Fruit fly (Drosophila melanogaster) whole organism, embryonic: ENCODE measurements around the gene CG32073.
A peak's percentile ranks its signal among the peaks of the same experiment; 100 is the strongest.

ENCODE experiments used
- Atf3 ChIP-seq: fragments of 200-800 bp; sonication (Bioruptor generic); optimal IDR thresholded peaks from 3 replicates; lab custom pipeline; 2016; ENCODE audit warnings: missing biosample characterization, missing genetic modification characterization
- Atf6 ChIP-seq: fragments of 200-800 bp; sonication (Bioruptor generic); IDR thresholded peaks from 2 replicates; pipeline ENCODE4 v1.3.6; 2022; ENCODE audit warnings: missing biosample characterization, missing genetic modification characterization
- CG10431 ChIP-seq: fragments of 200-800 bp; sonication (Bioruptor generic); optimal IDR thresholded peaks from 3 replicates; lab custom pipeline; 2018; ENCODE audit warnings: missing biosample characterization, mild to moderate bottlenecking, missing genetic modification characterization
- CG10654 ChIP-seq: fragments of 200-800 bp; sonication (Bioruptor generic); optimal IDR thresholded peaks from 2 replicates; lab custom pipeline; 2016; ENCODE audit warnings: missing biosample characterization, missing genetic modification characterization
- CG12155 ChIP-seq: fragments of 200-800 bp; sonication (Bioruptor generic); optimal IDR thresholded peaks from 3 replicates; lab custom pipeline; 2016; ENCODE audit warnings: missing biosample characterization, missing genetic modification characterization
- CG12219 ChIP-seq: fragments of 200-800 bp; sonication (Bioruptor generic); optimal IDR thresholded peaks from 3 replicates; lab custom pipeline; 2018; ENCODE audit warnings: missing biosample characterization, mild to moderate bottlenecking, missing genetic modification characterization
- CG16815 ChIP-seq: fragments of 200-800 bp; sonication (Bioruptor generic); optimal IDR thresholded peaks from 3 replicates; lab custom pipeline; 2017; ENCODE audit warnings: missing biosample characterization, mild to moderate bottlenecking, missing genetic modification characterization
- CG17359 ChIP-seq: fragments of 200-800 bp; sonication (Bioruptor generic); optimal IDR thresholded peaks from 3 replicates; lab custom pipeline; 2018; ENCODE audit warnings: missing biosample characterization, mild to moderate bottlenecking, missing genetic modification characterization, moderate library complexity
- CG17912 ChIP-seq: fragments of 200-800 bp; sonication (Bioruptor generic); optimal IDR thresholded peaks from 2 replicates; lab custom pipeline; 2018; ENCODE audit warnings: missing biosample characterization, mild to moderate bottlenecking, missing genetic modification characterization
- CG18011 ChIP-seq: fragments of 200-800 bp; sonication (Bioruptor generic); optimal IDR thresholded peaks from 2 replicates; lab custom pipeline; 2017; ENCODE audit warnings: missing biosample characterization, missing genetic modification characterization, mild to moderate bottlenecking, moderate library complexity, missing genotype
- CG18476 ChIP-seq: fragments of 200-800 bp; sonication (Bioruptor generic); optimal IDR thresholded peaks from 2 replicates; lab custom pipeline; 2016; ENCODE audit warnings: missing biosample characterization, mild to moderate bottlenecking, missing genetic modification characterization
- CG2116 ChIP-seq: fragments of 200-800 bp; sonication (Bioruptor generic); optimal IDR thresholded peaks from 3 replicates; lab custom pipeline; 2018; ENCODE audit warnings: missing biosample characterization, mild to moderate bottlenecking, missing genetic modification characterization
- CG3995 ChIP-seq: fragments of 200-800 bp; sonication (Bioruptor generic); optimal IDR thresholded peaks from 3 replicates; lab custom pipeline; 2016; ENCODE audit warnings: missing biosample characterization, missing genetic modification characterization
- CG7357 ChIP-seq: fragments of 200-800 bp; sonication (Bioruptor generic); IDR thresholded peaks from 3 replicates; pipeline ENCODE4 v1.3.6; 2022; ENCODE audit warnings: missing biosample characterization, missing genetic modification characterization
- CG7372 ChIP-seq: fragments of 200-800 bp; sonication (Bioruptor generic); IDR thresholded peaks from 2 replicates; pipeline ENCODE4 v1.3.6; 2022; ENCODE audit warnings: missing biosample characterization, missing genetic modification characterization
- CG8944 ChIP-seq: fragments of 200-800 bp; sonication (Bioruptor generic); optimal IDR thresholded peaks from 3 replicates; lab custom pipeline; 2016; ENCODE audit warnings: missing biosample characterization, missing genetic modification characterization
- CG9215 ChIP-seq: fragments of 200-800 bp; sonication (Bioruptor generic); IDR thresholded peaks from 2 replicates; pipeline ENCODE4 v1.3.6; 2022; ENCODE audit warnings: missing biosample characterization, missing genetic modification characterization
- CG9609 ChIP-seq: fragments of 200-800 bp; sonication (Bioruptor generic); optimal IDR thresholded peaks from 3 replicates; lab custom pipeline; 2016; ENCODE audit warnings: missing biosample characterization, missing genetic modification characterization
- CG9876 ChIP-seq: fragments of 200-800 bp; sonication (Bioruptor generic); optimal IDR thresholded peaks from 2 replicates; lab custom pipeline; 2016; ENCODE audit warnings: missing biosample characterization, missing genetic modification characterization
- D19A ChIP-seq: fragments of 200-800 bp; optimal IDR thresholded peaks from 3 replicates; lab custom pipeline; 2019; ENCODE audit warnings: missing biosample characterization, mild to moderate bottlenecking, missing genetic modification characterization, moderate library complexity
- Dll ChIP-seq: fragments of 200-800 bp; sonication (Bioruptor generic); IDR thresholded peaks from 4 replicates; pipeline ENCODE4 v1.3.6; 2022; ENCODE audit warnings: missing biosample characterization, missing genetic modification characterization; ENCODE audit not compliant: partially characterized antibody
- Hand ChIP-seq: fragments of 200-800 bp; sonication (Bioruptor generic); optimal IDR thresholded peaks from 2 replicates; lab custom pipeline; 2017; ENCODE audit warnings: mild to moderate bottlenecking, missing biosample characterization, missing genetic modification reagents, missing genetic modification characterization
- HmgD ChIP-seq: fragments of 200-800 bp; sonication (Bioruptor generic); optimal IDR thresholded peaks from 3 replicates; lab custom pipeline; 2016; ENCODE audit warnings: missing biosample characterization, missing genetic modification characterization
- Hr3 ChIP-seq: fragments of 200-800 bp; sonication (Bioruptor generic); optimal IDR thresholded peaks from 3 replicates; lab custom pipeline; 2016; ENCODE audit warnings: missing biosample characterization, missing genetic modification characterization
- NC2α ChIP-seq: fragments of 200-800 bp; sonication (Bioruptor generic); optimal IDR thresholded peaks from 2 replicates; lab custom pipeline; 2016; ENCODE audit warnings: missing biosample characterization, missing genetic modification characterization
- Pdp1 ChIP-seq, 2 experiments: fragments of 200-800 bp; sonication (Bioruptor generic); optimal IDR thresholded peaks; 3 replicates each; lab custom pipeline; 2016; ENCODE audit warnings: missing biosample characterization in 2 of 2, missing genetic modification characterization in 2 of 2, mild to moderate bottlenecking in 1 of 2, moderate library complexity in 1 of 2
- Ravus ChIP-seq: fragments of 200-800 bp; sonication (Bioruptor generic); IDR thresholded peaks from 2 replicates; pipeline ENCODE4 v1.3.6; 2022; ENCODE audit warnings: missing biosample characterization, missing genetic modification characterization
- Trl ChIP-seq, 3 experiments: fragments of >200 bp in 2 of 3; fragments of 200-800 bp in 1 of 3; sonication (Bioruptor generic) in 1 of 3; optimal IDR thresholded peaks; 2 replicates in 1 of 3; 3 replicates in 2 of 3; lab custom pipeline; 2016 to 2017; ENCODE audit warnings: missing biosample characterization in 1 of 3, missing genetic modification characterization in 1 of 3
- Vsx1 ChIP-seq: fragments of 200-800 bp; sonication (Bioruptor generic); optimal IDR thresholded peaks from 2 replicates; lab custom pipeline; 2017; ENCODE audit warnings: missing biosample characterization, mild to moderate bottlenecking, missing genetic modification characterization, missing genetic modification reagents
- ara ChIP-seq: fragments of 200-800 bp; sonication (Bioruptor generic); IDR thresholded peaks from 2 replicates; pipeline ENCODE4 v1.3.6; 2022; ENCODE audit warnings: missing biosample characterization, missing genetic modification characterization
- br ChIP-seq: fragments of >200 bp; optimal IDR thresholded peaks from 2 replicates; lab custom pipeline; 2017
- corto ChIP-seq: fragments of 200-800 bp; sonication (Bioruptor generic); optimal IDR thresholded peaks from 2 replicates; lab custom pipeline; 2016; ENCODE audit warnings: missing biosample characterization, mild to moderate bottlenecking, missing genetic modification characterization, moderate library complexity
- dati ChIP-seq: fragments of 200-800 bp; sonication (Bioruptor generic); IDR thresholded peaks from 2 replicates; pipeline ENCODE4 v1.3.6; 2022; ENCODE audit warnings: missing biosample characterization, missing genetic modification characterization
- dimm ChIP-seq: fragments of 200-800 bp; sonication (Bioruptor generic); IDR thresholded peaks from 2 replicates; pipeline ENCODE4 v1.3.6; 2022; ENCODE audit warnings: missing biosample characterization, missing genetic modification characterization
- gcm ChIP-seq: fragments of 200-800 bp; sonication (Bioruptor generic); optimal IDR thresholded peaks from 2 replicates; lab custom pipeline; 2019; ENCODE audit warnings: missing biosample characterization, mild to moderate bottlenecking, missing genetic modification characterization, moderate library complexity
- hbn ChIP-seq: fragments of 200-800 bp; sonication (Bioruptor generic); IDR thresholded peaks from 2 replicates; pipeline ENCODE4 v1.3.6; 2022; ENCODE audit warnings: missing biosample characterization, missing genetic modification characterization; ENCODE audit not compliant: partially characterized antibody
- insv ChIP-seq, 2 experiments: fragments of 200-800 bp; sonication (Bioruptor generic); optimal IDR thresholded peaks; 3 replicates each; lab custom pipeline; 2016 to 2018; ENCODE audit warnings: missing biosample characterization in 2 of 2, missing genetic modification characterization in 2 of 2
- lola ChIP-seq, 3 experiments: fragments of >200 bp in 2 of 3; fragments of 200-800 bp in 1 of 3; sonication (Bioruptor generic) in 1 of 3; optimal IDR thresholded peaks; 2 replicates each; lab custom pipeline; 2017 to 2019; ENCODE audit warnings: missing biosample characterization in 3 of 3, missing genetic modification characterization in 3 of 3, mild to moderate bottlenecking in 1 of 3, moderate library complexity in 1 of 3
- maf-S ChIP-seq: fragments of 200-800 bp; sonication (Bioruptor generic); optimal IDR thresholded peaks from 2 replicates; lab custom pipeline; 2016; ENCODE audit warnings: missing biosample characterization, missing genetic modification characterization
- pho ChIP-seq: fragments of 200-800 bp; sonication (Bioruptor generic); optimal IDR thresholded peaks from 2 replicates; lab custom pipeline; 2016; ENCODE audit warnings: missing biosample characterization, missing genetic modification characterization
- prd ChIP-seq, 3 experiments: fragments of >200 bp in 2 of 3; fragments of 200-800 bp in 1 of 3; sonication (Bioruptor generic) in 1 of 3; optimal IDR thresholded peaks in 2 of 3; IDR thresholded peaks in 1 of 3; 2 replicates in 2 of 3; 3 replicates in 1 of 3; pipeline versions ENCODE4 v1.3.6 to Lab custom; 2017 to 2022; ENCODE audit warnings: missing biosample characterization in 1 of 3, missing genetic modification characterization in 1 of 3
- slbo ChIP-seq: fragments of 200-800 bp; sonication (Bioruptor generic); IDR thresholded peaks from 2 replicates; pipeline ENCODE4 v1.3.6; 2022; ENCODE audit warnings: missing biosample characterization, missing genetic modification characterization
- slp2 ChIP-seq: fragments of 200-800 bp; sonication (Bioruptor generic); optimal IDR thresholded peaks from 2 replicates; lab custom pipeline; 2016; ENCODE audit warnings: missing biosample characterization, missing genetic modification characterization
- sug ChIP-seq: fragments of 200-800 bp; optimal IDR thresholded peaks from 2 replicates; lab custom pipeline; 2019; ENCODE audit warnings: missing biosample characterization, mild to moderate bottlenecking, missing genetic modification characterization, moderate library complexity
- tup ChIP-seq: fragments of 200-800 bp; sonication (Bioruptor generic); optimal IDR thresholded peaks from 2 replicates; lab custom pipeline; 2016; ENCODE audit warnings: missing biosample characterization, mild to moderate bottlenecking, missing genetic modification characterization, moderate library complexity
- tx ChIP-seq: fragments of 200-800 bp; sonication (Bioruptor generic); optimal IDR thresholded peaks from 2 replicates; lab custom pipeline; 2016; ENCODE audit warnings: missing biosample characterization, missing genetic modification characterization
- wek ChIP-seq: fragments of 200-800 bp; sonication (Bioruptor generic); optimal IDR thresholded peaks from 3 replicates; lab custom pipeline; 2018; ENCODE audit warnings: missing biosample characterization, mild to moderate bottlenecking, missing genetic modification characterization, moderate library complexity
- z ChIP-seq: fragments of 200-800 bp; sonication (Bioruptor generic); IDR thresholded peaks from 3 replicates; pipeline ENCODE4 v1.3.6; 2022; ENCODE audit warnings: missing biosample characterization, missing genetic modification characterization

The CG32073 gene

dm6 chr3L:11113198-11114197, 6.1 kb upstream of the CG32073 start, which contains the start of gene Sod1 (continued):
- no peak for TF ChIP-seq CG9609 (GFP tag; lab: Kevin White, UChicago)
- no peak for TF ChIP-seq CG9215 (GFP tag; lab: Robert Waterston, UW)
- TF ChIP-seq insv (GFP tag; optimal IDR thresholded peaks at IDR 0.05; lab: Kevin White, UChicago), result no peak
- no peak for TF ChIP-seq hbn
- no peak for TF ChIP-seq Hand (GFP tag; lab: Kevin White, UChicago)
- peak; percentile 24 for TF ChIP-seq maf-S (GFP tag; lab: Kevin White, UChicago)
- TF ChIP-seq br (lab: Kevin White, UChicago), result no peak
- peak; percentile 71 for TF ChIP-seq CG7357 (GFP tag; lab: Robert Waterston, UW)
- no peak for TF ChIP-seq dati (GFP tag; lab: Robert Waterston, UW)
- no peak for TF ChIP-seq CG16815 (GFP tag; lab: Kevin White, UChicago)
- no peak for TF ChIP-seq slbo
- TF ChIP-seq z (GFP tag; lab: Robert Waterston, UW), result no peak
- no peak for TF ChIP-seq dimm (GFP tag; lab: Robert Waterston, UW)
- TF ChIP-seq D19A, result no peak
- TF ChIP-seq Pdp1 (GFP tag; optimal IDR thresholded peaks at IDR 0.05; lab: Kevin White, UChicago), result peak in 1 of 2 experiments; percentile 77
- no peak for TF ChIP-seq Atf3 (GFP tag; lab: Kevin White, UChicago)
- TF ChIP-seq ara (GFP tag; lab: Robert Waterston, UW), result no peak
- no peak for TF ChIP-seq pho (GFP tag; lab: Kevin White, UChicago)
- TF ChIP-seq CG2116 (GFP tag; lab: Kevin White, UChicago), result peak; percentile 16
- TF ChIP-seq wek (GFP tag; lab: Kevin White, UChicago), result no peak
- no peak for TF ChIP-seq tx (GFP tag; lab: Kevin White, UChicago)
- no peak for TF ChIP-seq CG18476 (GFP tag; lab: Kevin White, UChicago)
- TF ChIP-seq CG7372 (GFP tag; lab: Robert Waterston, UW), result no peak
- TF ChIP-seq Atf6 (GFP tag; lab: Robert Waterston, UW), result 0 out of 2 replicates have a peak, but pooled peaks have one; percentile 8
- no peak for TF ChIP-seq CG17359 (tag; lab: Kevin White, UChicago)
- TF ChIP-seq sug (tag; lab: Kevin White, UChicago), result no peak
- no peak for TF ChIP-seq Hr3 (GFP tag; lab: Kevin White, UChicago)
- TF ChIP-seq CG12219 (GFP tag; lab: Kevin White, UChicago), result no peak
- no peak for TF ChIP-seq NC2α (GFP tag; lab: Kevin White, UChicago)
- TF ChIP-seq CG3995 (GFP tag; lab: Kevin White, UChicago), result peak; percentile 89
- no peak for TF ChIP-seq slp2 (GFP tag; lab: Kevin White, UChicago)
- no peak for TF ChIP-seq gcm (GFP tag; lab: Kevin White, UChicago)
- TF ChIP-seq Ravus, result no peak
- no peak for TF ChIP-seq CG10654
- TF ChIP-seq CG18011 (GFP tag; lab: Kevin White, UChicago), result no peak
- TF ChIP-seq tup, result no peak
- TF ChIP-seq CG8944 (GFP tag; lab: Kevin White, UChicago), result no peak
- TF ChIP-seq CG17912 (GFP tag; lab: Kevin White, UChicago), result no peak
- no peak for TF ChIP-seq CG12155
- TF ChIP-seq CG9876 (GFP tag; lab: Kevin White, UChicago), result no peak
- TF ChIP-seq HmgD (GFP tag; lab: Kevin White, UChicago), result peak; percentile 39
- TF ChIP-seq Trl (optimal IDR thresholded peaks at IDR 0.05; lab: Kevin White, UChicago), result no peak
- TF ChIP-seq Trl (GFP tag; optimal IDR thresholded peaks at IDR 0.05; lab: Kevin White, UChicago), result no peak
- no peak for TF ChIP-seq Dll (GFP tag; lab: Robert Waterston, UW)
- TF ChIP-seq prd (optimal IDR thresholded peaks at IDR 0.05; lab: Kevin White, UChicago), result no peak
- TF ChIP-seq prd (GFP tag; IDR thresholded peaks at IDR 0.05; lab: Robert Waterston, UW), result no peak
- no peak for TF ChIP-seq lola (GFP tag; optimal IDR thresholded peaks at IDR 0.05; lab: Kevin White, UChicago)
- no peak for TF ChIP-seq corto
- TF ChIP-seq CG10431 (GFP tag; lab: Kevin White, UChicago), result no peak
- no peak for TF ChIP-seq Vsx1
